Fruit fly (Drosophila melanogaster): ENCODE measurements around the gene CG15468.

The CG15468 gene

dm6 chrX:4938072-4938336 is 22.9 kb downstream of the CG15468 start, which contains the start of gene CG44774 (continued):
- TF ChIP-seq CG18262 (tag; optimal IDR thresholded peaks at IDR 0.05) (no peak), jing (GFP tag; optimal IDR thresholded peaks at IDR 0.05) (no peak), Dfd (GFP tag; optimal IDR thresholded peaks at IDR 0.05) (no peak), CG32767 (GFP tag; IDR thresholded peaks at IDR 0.05) (no peak), ttk (GFP tag; IDR thresholded peaks at IDR 0.05) (no peak), Mes4 (GFP tag; optimal IDR thresholded peaks at IDR 0.05) (no peak), CrebB (tag; optimal IDR thresholded peaks at IDR 0.05) (no peak), CkIIα-i1 (GFP tag; IDR thresholded peaks at IDR 0.05) (no peak), gsb (GFP tag; IDR thresholded peaks at IDR 0.05) (no peak), pum (GFP tag; optimal IDR thresholded peaks at IDR 0.05) (no peak), row (GFP tag; IDR thresholded peaks at IDR 0.05) (peak; percentile 20; the same call in 1 of the 3 replicates), Bgb (GFP tag; IDR thresholded peaks at IDR 0.05; ENCODE audit: partially characterized antibody) (0 out of 2 replicates have a peak, but pooled peaks have one; percentile 27), Doc3 (GFP tag; IDR thresholded peaks at IDR 0.05; ENCODE audit: partially characterized antibody) (no peak), oc (tag; optimal IDR thresholded peaks at IDR 0.05) (no peak), CG13296 (GFP tag; optimal IDR thresholded peaks at IDR 0.05) (no peak), Hand (GFP tag; optimal IDR thresholded peaks at IDR 0.05) (no peak), gcm2 (GFP tag; optimal IDR thresholded peaks at IDR 0.05) (no peak), B-H1 (GFP tag; IDR thresholded peaks at IDR 0.05) (no peak)

DNA sequence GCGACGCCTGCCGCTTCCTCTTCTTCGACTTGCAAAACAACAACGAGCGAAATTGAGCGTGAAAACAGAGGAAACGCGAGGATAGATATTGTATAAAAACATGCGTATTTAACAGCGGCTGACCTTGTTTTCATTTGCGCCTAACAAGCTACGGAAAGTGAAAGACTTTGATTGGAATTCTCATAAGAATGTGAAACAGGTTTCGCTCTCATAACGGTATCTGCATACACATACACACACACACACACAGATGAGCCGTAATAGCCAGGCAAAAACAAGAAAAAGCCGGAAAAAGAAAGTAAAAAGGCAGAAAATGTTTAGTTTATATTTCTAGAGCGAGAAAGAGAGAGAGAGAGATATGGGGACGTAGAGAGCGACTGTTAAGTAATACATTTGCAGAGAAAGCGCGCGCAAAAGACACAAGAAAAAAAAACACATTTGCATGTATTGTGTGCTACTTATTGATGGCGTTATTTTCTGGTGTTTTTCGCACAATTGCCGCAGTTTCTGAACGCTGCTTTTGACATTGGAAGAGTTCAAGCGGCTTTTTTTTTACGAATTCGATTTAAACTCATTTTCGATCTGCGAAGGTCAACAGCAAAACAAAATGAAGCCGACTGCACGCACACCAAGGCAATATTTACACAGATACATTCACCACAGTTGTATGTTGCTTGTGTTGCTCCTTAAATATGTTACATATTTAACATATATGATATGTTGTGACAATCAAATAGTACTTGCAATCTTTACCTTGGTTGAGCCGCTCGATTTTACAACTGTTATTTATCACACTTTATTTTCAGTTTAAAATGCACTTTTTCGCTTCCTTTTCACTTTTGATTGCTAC is 23.5 kb downstream of the CG15468 start:
- TF ChIP-seq kni (GFP tag; optimal IDR thresholded peaks at IDR 0.05) (peak; percentile 35), sqz (GFP tag; optimal IDR thresholded peaks at IDR 0.05) (peak; percentile 52), CrebB (tag; optimal IDR thresholded peaks at IDR 0.05) (no peak), CG10565 (GFP tag; optimal IDR thresholded peaks at IDR 0.05) (no peak), Trl (optimal IDR thresholded peaks at IDR 0.05) (peak; percentile 28 to 69), Trl (GFP tag; optimal IDR thresholded peaks at IDR 0.05) (no peak), eve (GFP tag; optimal IDR thresholded peaks at IDR 0.05) (peak in 1 of 2 experiments; percentile 77), CG11398 (GFP tag; optimal IDR thresholded peaks at IDR 0.05) (no peak), ase (GFP tag; IDR thresholded peaks at IDR 0.05) (no peak), ftz-f1 (GFP tag; optimal IDR thresholded peaks at IDR 0.05) (peak; percentile 41), nom (GFP tag; optimal IDR thresholded peaks at IDR 0.05) (peak; percentile 1), CG12659 (GFP tag; optimal IDR thresholded peaks at IDR 0.05) (peak; percentile 25), Pdp1 (GFP tag; optimal IDR thresholded peaks at IDR 0.05) (peak in 1 of 2 experiments; percentile 82), sd (tag; optimal IDR thresholded peaks at IDR 0.05) (peak; percentile 62), phol (tag; optimal IDR thresholded peaks at IDR 0.05) (peak; percentile 16), D (optimal IDR thresholded peaks at IDR 0.05) (no peak), D (GFP tag; optimal IDR thresholded peaks at IDR 0.05) (no peak), odd (GFP tag; optimal IDR thresholded peaks at IDR 0.05) (peak; percentile 21), CG3281 (GFP tag; optimal IDR thresholded peaks at IDR 0.05) (peak; percentile 22), CG4617 (GFP tag; optimal IDR thresholded peaks at IDR 0.05; ENCODE audit: borderline replicate concordance) (peak; percentile 28), Fer1 (GFP tag; optimal IDR thresholded peaks at IDR 0.05) (peak; percentile 10), Poxn (GFP tag; IDR thresholded peaks at IDR 0.05) (no peak), Blimp-1 (GFP tag; optimal IDR thresholded peaks at IDR 0.05) (peak; percentile 93), Deaf1 (tag; optimal IDR thresholded peaks at IDR 0.05) (peak; percentile 2), E2f1 (GFP tag; IDR thresholded peaks at IDR 0.05) (peak; percentile 53; the same call in 1 of the 2 replicates), CG2116 (GFP tag; optimal IDR thresholded peaks at IDR 0.05) (no peak), insv (GFP tag; optimal IDR thresholded peaks at IDR 0.05) (peak in 1 of 2 experiments; percentile 58), Camta (GFP tag; optimal IDR thresholded peaks at IDR 0.05) (no peak), CG3995 (GFP tag; optimal IDR thresholded peaks at IDR 0.05) (peak; percentile 18), CG2678 (tag; optimal IDR thresholded peaks at IDR 0.05) (no peak), Dll (GFP tag; IDR thresholded peaks at IDR 0.05; ENCODE audit: partially characterized antibody) (0 out of 4 replicates have a peak, but pooled peaks have one; percentile 38), CG17385 (GFP tag; optimal IDR thresholded peaks at IDR 0.05) (peak; percentile 60)

All from whole organism, embryonic.